Fruit fly (Drosophila melanogaster): ENCODE measurements around the gene Gug.

The Gug gene

dm6 chr3L:8455015-8455908 is 5.5 kb downstream of the Gug start (continued):
- TF ChIP-seq CG1603 (tag; optimal IDR thresholded peaks at IDR 0.05) (peak; percentile 31), Blimp-1 (GFP tag; optimal IDR thresholded peaks at IDR 0.05) (peak; percentile 90), hbn (GFP tag; IDR thresholded peaks at IDR 0.05; ENCODE audit: partially characterized antibody) (no peak), CTCF (GFP tag; optimal IDR thresholded peaks at IDR 0.05) (peak; percentile 52), Gsc (GFP tag; IDR thresholded peaks at IDR 0.05) (no peak), BtbVII (GFP tag; optimal IDR thresholded peaks at IDR 0.05) (peak; percentile 97), HLH4C (GFP tag; IDR thresholded peaks at IDR 0.05; ENCODE audit: partially characterized antibody) (no peak), ci (GFP tag; IDR thresholded peaks at IDR 0.05) (peak; percentile 59; the same call in 2 of the 3 replicates), Mad (GFP tag; optimal IDR thresholded peaks at IDR 0.05) (peak; percentile 61), CG12299 (tag; optimal IDR thresholded peaks at IDR 0.05) (peak; percentile 89), CG4328 (GFP tag; optimal IDR thresholded peaks at IDR 0.05) (peak; percentile 86), CG6854 (GFP tag; optimal IDR thresholded peaks at IDR 0.05) (peak; percentile 95), HLH54F (GFP tag; optimal IDR thresholded peaks at IDR 0.05) (peak; percentile 17), CG17829 (tag; optimal IDR thresholded peaks at IDR 0.05) (peak; percentile 92), CG12769 (tag; optimal IDR thresholded peaks at IDR 0.05) (no peak), repo (GFP tag; optimal IDR thresholded peaks at IDR 0.05) (peak; percentile 33), Doc3 (GFP tag; IDR thresholded peaks at IDR 0.05; ENCODE audit: partially characterized antibody) (no peak), HHEX (GFP tag; optimal IDR thresholded peaks at IDR 0.05) (peak; percentile 91), CG30403 (GFP tag; optimal IDR thresholded peaks at IDR 0.05) (peak; percentile 91), CG1233 (GFP tag; optimal IDR thresholded peaks at IDR 0.05) (peak; percentile 75), CG3281 (GFP tag; optimal IDR thresholded peaks at IDR 0.05) (peak; percentile 97), gt (GFP tag; IDR thresholded peaks at IDR 0.05) (no peak), emc (GFP tag; optimal IDR thresholded peaks at IDR 0.05) (no peak), CG3407 (GFP tag; optimal IDR thresholded peaks at IDR 0.05) (peak; percentile 80), CG31224 (GFP tag; IDR thresholded peaks at IDR 0.05) (peak; percentile 60), CG13296 (GFP tag; optimal IDR thresholded peaks at IDR 0.05) (peak; percentile 95), CG10267 (tag; optimal IDR thresholded peaks at IDR 0.05) (peak; percentile 83), Gug (GFP tag; IDR thresholded peaks at IDR 0.05) (peak; percentile 86), CG9437 (GFP tag; optimal IDR thresholded peaks at IDR 0.05) (peak; percentile 82), BEAF-32 (GFP tag; optimal IDR thresholded peaks at IDR 0.05) (no peak), CG4282 (GFP tag; optimal IDR thresholded peaks at IDR 0.05) (no peak), ken (GFP tag; IDR thresholded peaks at IDR 0.05) (0 out of 3 replicates have a peak, but pooled peaks have one; percentile 65), CG18476 (GFP tag; optimal IDR thresholded peaks at IDR 0.05) (peak; percentile 89), jing (GFP tag; optimal IDR thresholded peaks at IDR 0.05) (peak; percentile 37), CG12659 (GFP tag; optimal IDR thresholded peaks at IDR 0.05) (peak; percentile 87), Adf1 (GFP tag; IDR thresholded peaks at IDR 0.05) (peak; percentile 39; the same call in 1 of the 2 replicates), CG6689 (GFP tag; IDR thresholded peaks at IDR 0.05) (peak; percentile 83), CG6813 (GFP tag; optimal IDR thresholded peaks at IDR 0.05) (peak; percentile 90), CoRest (tag; optimal IDR thresholded peaks at IDR 0.05) (peak; percentile 88), Usf (GFP tag; optimal IDR thresholded peaks at IDR 0.05) (peak; percentile 41), her (GFP tag; optimal IDR thresholded peaks at IDR 0.05) (no peak), Asciz (GFP tag; optimal IDR thresholded peaks at IDR 0.05) (peak; percentile 93), TFAM (GFP tag; optimal IDR thresholded peaks at IDR 0.05) (peak; percentile 18), CG2712 (tag; optimal IDR thresholded peaks at IDR 0.05) (peak; percentile 94), CG10565 (GFP tag; optimal IDR thresholded peaks at IDR 0.05) (no peak), CG14050 (GFP tag; IDR thresholded peaks at IDR 0.05) (peak; percentile 67), Dad (GFP tag; optimal IDR thresholded peaks at IDR 0.05) (peak; percentile 47), Oli (tag; optimal IDR thresholded peaks at IDR 0.05) (peak; percentile 85)

Measured in whole organism, embryonic.